Worm (Caenorhabditis elegans) whole organism, mixed stage, embryonic: Measurements from ENCODE around the gene F14H3.5.

Experiments
- bed-3 ChIP-seq: fragments of 200-800 bp; sonication (Bioruptor generic); optimal IDR thresholded peaks from 3 replicates; lab custom pipeline; 2018; ENCODE audit warnings: mild to moderate bottlenecking, missing genetic modification characterization, moderate library complexity, missing compliant biosample characterization
- ceh-39 ChIP-seq: fragments of 150-350 bp; optimal IDR thresholded peaks from 2 replicates; lab custom pipeline; 2014; ENCODE audit warnings: missing biosample characterization, missing genetic modification characterization
- drap-1 ChIP-seq: fragments of 200-800 bp; sonication (Bioruptor generic); optimal IDR thresholded peaks from 3 replicates; lab custom pipeline; 2018; ENCODE audit warnings: mild to moderate bottlenecking, missing genetic modification characterization, missing compliant biosample characterization
- elt-1 ChIP-seq: sonication (generic microtip); optimal IDR thresholded peaks from 2 replicates; lab custom pipeline; 2017; ENCODE audit warnings: missing genetic modification characterization, mild to moderate bottlenecking, missing compliant biosample characterization, antibody characterized with exemption, moderate library complexity, borderline replicate concordance; ENCODE audit not compliant: insufficient read depth
- elt-3 ChIP-seq: fragments of 150-350 bp; optimal IDR thresholded peaks from 2 replicates; lab custom pipeline; 2014; ENCODE audit warnings: missing biosample characterization, missing genetic modification characterization
- lin-13 ChIP-seq: fragments of 150-350 bp; optimal IDR thresholded peaks from 2 replicates; lab custom pipeline; 2014; ENCODE audit warnings: missing biosample characterization, missing genetic modification characterization
- lsy-2 ChIP-seq: fragments of 150-350 bp; optimal IDR thresholded peaks from 2 replicates; lab custom pipeline; 2014; ENCODE audit warnings: missing biosample characterization, missing genetic modification characterization
- nhr-28 ChIP-seq: fragments of 150-350 bp; optimal IDR thresholded peaks from 2 replicates; lab custom pipeline; 2014; ENCODE audit warnings: missing biosample characterization, missing genetic modification characterization
- nhr-76 ChIP-seq: sonication (generic microtip); optimal IDR thresholded peaks from 2 replicates; lab custom pipeline; 2017; ENCODE audit warnings: missing biosample characterization, missing genetic modification characterization
- pha-4 ChIP-seq: fragments of 150-350 bp; optimal IDR thresholded peaks from 2 replicates; lab custom pipeline; 2018; ENCODE audit warnings: missing biosample characterization, missing genetic modification reagents, missing genetic modification characterization
- unc-120 ChIP-seq: sonication (generic microtip); optimal IDR thresholded peaks from 2 replicates; lab custom pipeline; 2017; ENCODE audit warnings: missing genetic modification characterization, missing compliant biosample characterization; ENCODE audit not compliant: poor library complexity, severe bottlenecking
- unc-62 ChIP-seq: fragments of 150-350 bp; optimal IDR thresholded peaks from 2 replicates; lab custom pipeline; 2014; ENCODE audit warnings: missing biosample characterization, missing genetic modification reagents, missing genetic modification characterization

DNA sequence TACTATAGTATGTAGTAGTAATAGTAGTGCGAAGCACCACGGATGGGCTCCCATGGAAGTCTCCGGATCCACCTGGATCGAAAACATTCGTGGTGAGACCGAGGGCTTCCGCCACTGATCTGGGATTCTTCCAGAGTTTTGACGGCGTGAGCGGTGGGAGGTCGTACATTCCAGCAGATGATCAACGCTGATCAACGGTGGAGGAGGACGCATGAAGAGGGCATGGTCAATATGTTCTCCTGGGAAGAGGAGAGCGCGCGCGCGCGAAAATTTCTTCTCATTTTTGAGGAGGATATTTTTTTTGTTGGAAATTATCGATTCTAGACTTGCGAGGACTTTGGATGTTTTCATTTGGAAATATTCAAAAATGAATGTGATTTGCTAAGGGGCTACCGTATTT lies 23.4 kb downstream of the F14H3.5 start:
- TF ChIP-seq pha-4 (tag; lab: Kevin White, UChicago) (no peak), unc-120 (tag; lab: Kevin White, UChicago) (no peak), lsy-2 (tag; lab: Kevin White, UChicago) (no peak), elt-1 (tag; lab: Kevin White, UChicago) (no peak), lin-13 (no peak), elt-3 (no peak), bed-3 (GFP tag; lab: Kevin White, UChicago) (no peak), nhr-28 (tag; lab: Kevin White, UChicago) (no peak), drap-1 (GFP tag; lab: Kevin White, UChicago) (no peak), nhr-76 (tag; lab: Kevin White, UChicago) (no peak), unc-62 (no peak), ceh-39 (tag; lab: Kevin White, UChicago) (no peak)
